Worm (Caenorhabditis elegans): ENCODE results near the gene str-185.

- TF ChIP-seq daf-12 (tag; optimal IDR thresholded peaks at IDR 0.05), result no peak
- TF ChIP-seq lin-39 (tag; optimal IDR thresholded peaks at IDR 0.05), result no peak
- peak; percentile 28; the same call in 1 of the 2 replicates for TF ChIP-seq pha-4 (GFP tag; IDR thresholded peaks at IDR 0.05)
- TF ChIP-seq pha-4 (tag; optimal IDR thresholded peaks at IDR 0.05), result no peak
- TF ChIP-seq nhr-10 (tag; optimal IDR thresholded peaks at IDR 0.05), result peak; percentile 27
- no peak for TF ChIP-seq nhr-76 (tag; optimal IDR thresholded peaks at IDR 0.05)
- peak; percentile 23 for TF ChIP-seq cey-2 (tag; optimal IDR thresholded peaks at IDR 0.05; ENCODE audit: borderline replicate concordance, insufficient read depth)
- TF ChIP-seq lir-3 (tag; optimal IDR thresholded peaks at IDR 0.05), result no peak
- TF ChIP-seq zag-1 (tag; optimal IDR thresholded peaks at IDR 0.05), result no peak
- no peak for TF ChIP-seq unc-39 (tag; optimal IDR thresholded peaks at IDR 0.05)
- TF ChIP-seq aly-2 (tag; optimal IDR thresholded peaks at IDR 0.05), result no peak
- TF ChIP-seq T20F7.1 (GFP tag; optimal IDR thresholded peaks at IDR 0.05), result no peak
Measured at ce11 chrIV:4400350-4401326, 29.2 kb downstream of the str-185 start, which contains the start of gene Y24D9A.6.
